Fruit fly (Drosophila melanogaster) whole organism, wandering third instar larva: Measurements from ENCODE around the gene Alp13.
A peak's percentile ranks its signal among the peaks of the same experiment; 100 is the strongest.

Source experiments
- CG32264 ChIP-seq: fragments of 200-800 bp; sonication (Bioruptor generic); optimal IDR thresholded peaks from 2 replicates; lab custom pipeline; 2016; ENCODE audit warnings: missing biosample characterization, missing genetic modification characterization
- CG9705 ChIP-seq: fragments of 200-800 bp; sonication (Bioruptor generic); optimal IDR thresholded peaks from 2 replicates; lab custom pipeline; 2018; ENCODE audit warnings: missing biosample characterization, mild to moderate bottlenecking, missing genetic modification characterization
- Dfd ChIP-seq: fragments of >200 bp; optimal IDR thresholded peaks from 2 replicates; lab custom pipeline; 2017; ENCODE audit warnings: missing biosample characterization, missing genetic modification characterization
- Dif ChIP-seq: fragments of 200-275, 200-300 bp; sonication (Bioruptor generic); optimal IDR thresholded peaks from 2 replicates; lab custom pipeline; 2018; ENCODE audit warnings: missing biosample characterization, missing genetic modification characterization; ENCODE audit not compliant: partially characterized antibody
- GATAd ChIP-seq: sonication (Bioruptor generic); optimal IDR thresholded peaks from 2 replicates; lab custom pipeline; 2016; ENCODE audit warnings: missing biosample characterization, missing genetic modification characterization
- HLH106 ChIP-seq: fragments of 200-800 bp; optimal IDR thresholded peaks from 3 replicates; lab custom pipeline; 2019; ENCODE audit warnings: missing biosample characterization, mild to moderate bottlenecking, missing genetic modification characterization, moderate library complexity
- Hnf4 ChIP-seq: fragments of 200-800 bp; sonication (Bioruptor generic); optimal IDR thresholded peaks from 2 replicates; lab custom pipeline; 2016; ENCODE audit warnings: missing biosample characterization, mild to moderate bottlenecking, missing genetic modification characterization
- Hr83 ChIP-seq: fragments of 200-300 bp; sonication (Bioruptor generic); optimal IDR thresholded peaks from 2 replicates; lab custom pipeline; 2016; ENCODE audit warnings: missing biosample characterization, mild to moderate bottlenecking, missing genetic modification characterization, moderate library complexity; ENCODE audit not compliant: poor library complexity, severe bottlenecking
- Jra ChIP-seq: sonication (Bioruptor generic); optimal IDR thresholded peaks from 2 replicates; lab custom pipeline; 2016; ENCODE audit warnings: missing biosample characterization, missing genetic modification characterization
- Mio ChIP-seq: sonication (Bioruptor generic); optimal IDR thresholded peaks from 2 replicates; lab custom pipeline; 2016; ENCODE audit warnings: missing biosample characterization, missing genetic modification characterization
- Myc ChIP-seq: fragments of >200 bp; optimal IDR thresholded peaks from 2 replicates; lab custom pipeline; 2017
- N ChIP-seq: fragments of >200 bp; optimal IDR thresholded peaks from 2 replicates; lab custom pipeline; 2018; ENCODE audit warnings: missing biosample characterization, missing external identifiers, missing genetic modification characterization
- OdsH ChIP-seq: fragments of 200-800 bp; sonication (Bioruptor generic); optimal IDR thresholded peaks from 2 replicates; lab custom pipeline; 2016; ENCODE audit warnings: missing biosample characterization, mild to moderate bottlenecking, missing genetic modification characterization
- Sp1 ChIP-seq: fragments of 200-800 bp; sonication (Bioruptor generic); optimal IDR thresholded peaks from 3 replicates; lab custom pipeline; 2019; ENCODE audit warnings: missing biosample characterization, mild to moderate bottlenecking, missing genetic modification characterization, moderate library complexity
- Vsx2 ChIP-seq: fragments of 200-300, 225-300 bp; sonication (Bioruptor generic); optimal IDR thresholded peaks from 2 replicates; lab custom pipeline; 2018; ENCODE audit warnings: missing biosample characterization, missing genetic modification characterization; ENCODE audit not compliant: partially characterized antibody
- br ChIP-seq: fragments of 200-800 bp; sonication (Bioruptor generic); optimal IDR thresholded peaks from 2 replicates; lab custom pipeline; 2016; ENCODE audit warnings: missing biosample characterization, missing genetic modification characterization
- brk ChIP-seq: fragments of 200-800 bp; sonication (Bioruptor generic); optimal IDR thresholded peaks from 2 replicates; lab custom pipeline; 2016; ENCODE audit warnings: missing biosample characterization, mild to moderate bottlenecking, missing genetic modification characterization
- dl ChIP-seq, 2 experiments: fragments of 175-275, 200-275 bp in 1 of 2; fragments of 200-275 bp in 1 of 2; sonication (Bioruptor generic); optimal IDR thresholded peaks; lab custom pipeline; 2018; ENCODE audit warnings: mild to moderate bottlenecking in 2 of 2, missing biosample characterization in 2 of 2, missing genetic modification characterization in 2 of 2, moderate library complexity in 2 of 2; ENCODE audit not compliant: partially characterized antibody in 2 of 2, insufficient read depth in 1 of 2
- dmrt93B ChIP-seq: fragments of 200-800 bp; sonication (Bioruptor generic); optimal IDR thresholded peaks from 2 replicates; lab custom pipeline; 2018; ENCODE audit warnings: missing biosample characterization, mild to moderate bottlenecking, missing genetic modification characterization
- ey ChIP-seq: fragments of 200-800 bp; sonication (Bioruptor generic); optimal IDR thresholded peaks from 2 replicates; lab custom pipeline; 2016; ENCODE audit warnings: missing biosample characterization, missing genetic modification characterization
- fru ChIP-seq: fragments of 200-800 bp; sonication (Bioruptor generic); optimal IDR thresholded peaks from 3 replicates; lab custom pipeline; 2016; ENCODE audit warnings: missing biosample characterization, mild to moderate bottlenecking, missing genetic modification characterization
- h ChIP-seq: fragments of 200-800 bp; sonication (Bioruptor generic); optimal IDR thresholded peaks from 3 replicates; lab custom pipeline; 2016; ENCODE audit warnings: missing biosample characterization, mild to moderate bottlenecking, missing genetic modification characterization
- jim ChIP-seq: fragments of 175-275, 200-325 bp; sonication (Bioruptor generic); optimal IDR thresholded peaks from 2 replicates; lab custom pipeline; 2016; ENCODE audit warnings: missing biosample characterization, mild to moderate bottlenecking, missing genetic modification characterization
- lola ChIP-seq: fragments of >200 bp; optimal IDR thresholded peaks from 2 replicates; lab custom pipeline; 2017; ENCODE audit warnings: missing biosample characterization, missing genetic modification characterization
- pan ChIP-seq: fragments of >200 bp; optimal IDR thresholded peaks from 2 replicates; lab custom pipeline; 2017
- psq ChIP-seq: fragments of 200-800 bp; sonication (Bioruptor generic); optimal IDR thresholded peaks from 3 replicates; lab custom pipeline; 2017; ENCODE audit warnings: missing biosample characterization, mild to moderate bottlenecking, missing genetic modification characterization, moderate library complexity
- sage ChIP-seq: fragments of 200-800 bp; sonication (Bioruptor generic); optimal IDR thresholded peaks from 2 replicates; lab custom pipeline; 2016; ENCODE audit warnings: missing biosample characterization, mild to moderate bottlenecking, missing genetic modification characterization
- sv ChIP-seq: fragments of 200-800 bp; sonication (Bioruptor generic); optimal IDR thresholded peaks from 3 replicates; lab custom pipeline; 2016; ENCODE audit warnings: missing biosample characterization, missing genetic modification characterization
- tai ChIP-seq: sonication (Bioruptor generic); optimal IDR thresholded peaks from 2 replicates; lab custom pipeline; 2016; ENCODE audit warnings: missing biosample characterization, missing genetic modification characterization
- woc ChIP-seq: sonication (Bioruptor generic); optimal IDR thresholded peaks from 2 replicates; lab custom pipeline; 2016; ENCODE audit warnings: missing biosample characterization, mild to moderate bottlenecking, missing genetic modification characterization

The Alp13 gene

DNA sequence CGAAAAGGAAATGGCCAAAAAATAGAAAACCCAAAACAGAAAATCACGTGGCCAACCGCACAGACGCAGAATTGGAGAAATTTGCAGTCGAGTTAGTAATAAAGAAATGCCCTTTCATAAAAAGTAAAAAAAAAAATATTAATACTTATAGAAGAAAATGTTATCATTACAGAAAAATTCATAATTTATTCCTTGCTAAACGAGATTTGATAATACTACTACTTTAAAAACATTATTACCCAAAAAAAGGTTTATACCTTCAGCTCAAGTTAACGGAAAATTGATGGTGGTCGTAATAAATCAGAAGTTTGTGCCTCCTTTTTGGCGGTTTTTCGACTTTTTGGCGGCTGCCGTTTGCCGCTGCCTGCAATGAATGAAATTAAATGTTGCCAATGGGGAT lies 46.8 kb downstream of the Alp13 start:
- no peak for TF ChIP-seq Dfd
- TF ChIP-seq tai (GFP tag; lab: Kevin White, UChicago): no peak
- no peak for TF ChIP-seq pan (lab: Kevin White, UChicago)
- TF ChIP-seq sage: no peak
- TF ChIP-seq Myc (lab: Kevin White, UChicago): no peak
- TF ChIP-seq Vsx2 (GFP tag; lab: Kevin White, UChicago): no peak
- TF ChIP-seq br (GFP tag; lab: Kevin White, UChicago): no peak
- no peak for TF ChIP-seq GATAd (GFP tag; lab: Kevin White, UChicago)
- TF ChIP-seq CG32264 (GFP tag; lab: Kevin White, UChicago): no peak
- no peak for TF ChIP-seq psq (GFP tag; lab: Kevin White, UChicago)
- no peak for TF ChIP-seq ey
- no peak for TF ChIP-seq HLH106 (tag; lab: Kevin White, UChicago)
- TF ChIP-seq Hr83 (GFP tag; lab: Kevin White, UChicago): no peak
- TF ChIP-seq sv (GFP tag; lab: Kevin White, UChicago): no peak
- no peak for TF ChIP-seq Hnf4 (GFP tag; lab: Kevin White, UChicago)
- no peak for TF ChIP-seq lola (GFP tag; lab: Kevin White, UChicago)
- TF ChIP-seq Mio (GFP tag; lab: Kevin White, UChicago): no peak
- TF ChIP-seq brk (GFP tag; lab: Kevin White, UChicago): no peak
- TF ChIP-seq, all 38 proteins: peak for 0

DNA sequence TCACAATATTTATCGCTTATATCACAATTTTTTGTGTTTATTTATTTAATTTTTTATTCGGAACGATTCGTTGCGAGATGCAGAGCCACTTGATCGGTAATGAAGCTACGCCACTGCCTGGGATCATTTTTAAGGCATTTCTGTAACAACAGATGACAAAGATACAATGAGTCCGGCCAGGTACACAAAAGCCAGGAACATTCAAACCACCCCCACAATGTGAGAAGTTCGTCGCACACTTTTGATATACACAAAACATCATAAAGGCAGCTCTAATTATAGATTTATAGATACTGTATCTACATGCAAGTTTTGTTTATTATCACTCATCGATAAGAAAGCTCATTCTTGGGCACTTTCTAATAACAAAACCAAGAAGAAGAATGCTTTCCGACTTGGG lies 50.1 kb downstream of the Alp13 start, which contains the start of gene CG31407:
Gene CG31407, minus strand, starts transcription at position 101 of the 400 bp plus-strand sequence.
- TF ChIP-seq woc (GFP tag; lab: Kevin White, UChicago): no peak
- no peak for TF ChIP-seq OdsH
- no peak for TF ChIP-seq dmrt93B (GFP tag; lab: Kevin White, UChicago)
- TF ChIP-seq Dif: no peak
- TF ChIP-seq CG9705 (GFP tag; lab: Kevin White, UChicago): no peak
- no peak for TF ChIP-seq ey
- no peak for TF ChIP-seq brk (GFP tag; lab: Kevin White, UChicago)
- no peak for TF ChIP-seq Sp1
- TF ChIP-seq br (GFP tag; lab: Kevin White, UChicago): no peak
- TF ChIP-seq Vsx2 (GFP tag; lab: Kevin White, UChicago): no peak
- TF ChIP-seq Jra (GFP tag; lab: Kevin White, UChicago): no peak
- no peak for TF ChIP-seq N (GFP tag; lab: Kevin White, UChicago)

DNA sequence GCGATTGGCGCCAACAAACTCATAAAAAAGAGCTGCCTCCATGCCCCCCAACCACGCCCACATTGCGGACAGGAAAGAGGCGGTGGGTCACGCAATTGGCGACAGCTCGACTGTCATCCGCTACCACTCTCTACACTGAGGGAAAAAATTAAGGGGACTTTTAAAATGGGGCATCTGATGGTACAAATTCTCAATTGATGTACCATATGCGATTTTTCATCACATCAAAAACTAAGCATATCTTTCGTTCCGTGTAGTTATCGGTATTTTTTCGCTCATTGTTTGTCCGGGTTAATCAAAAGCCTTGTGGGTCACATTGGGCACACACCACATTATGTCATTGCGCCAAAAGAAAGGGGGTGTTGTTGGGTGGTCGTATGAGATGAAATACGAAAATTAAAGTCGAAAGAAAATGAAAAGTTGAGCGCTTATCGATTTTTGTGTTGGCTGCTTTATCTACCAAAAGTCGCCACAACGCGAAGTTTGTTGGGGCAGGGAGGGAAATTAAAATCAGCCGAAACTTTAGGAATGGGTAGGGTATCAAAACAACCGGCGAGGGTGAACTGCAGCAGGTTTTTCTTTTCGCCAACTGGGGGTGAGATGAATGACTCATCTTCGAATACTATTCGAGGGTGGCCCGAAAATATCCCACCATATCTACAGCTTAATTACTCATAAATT lies 51.0 kb downstream of the Alp13 start:
- TF ChIP-seq jim (GFP tag; lab: Kevin White, UChicago) (no peak), Mio (GFP tag; lab: Kevin White, UChicago) (no peak), dl (GFP tag; optimal IDR thresholded peaks at IDR 0.05; lab: Kevin White, UChicago; ENCODE audit: insufficient read depth in 1 of 2, partially characterized antibody in 2 of 2) (no peak), h (peak; percentile 28), Hr83 (GFP tag; lab: Kevin White, UChicago) (no peak), Sp1 (no peak), fru (GFP tag; lab: Kevin White, UChicago) (peak; percentile 13), HLH106 (tag; lab: Kevin White, UChicago) (no peak), Vsx2 (GFP tag; lab: Kevin White, UChicago) (no peak), br (GFP tag; lab: Kevin White, UChicago) (peak; percentile 9), Dif (no peak)
